4 fruit fly cellular contexts compared by ENCODE assay signal in the genomic region with DNA sequence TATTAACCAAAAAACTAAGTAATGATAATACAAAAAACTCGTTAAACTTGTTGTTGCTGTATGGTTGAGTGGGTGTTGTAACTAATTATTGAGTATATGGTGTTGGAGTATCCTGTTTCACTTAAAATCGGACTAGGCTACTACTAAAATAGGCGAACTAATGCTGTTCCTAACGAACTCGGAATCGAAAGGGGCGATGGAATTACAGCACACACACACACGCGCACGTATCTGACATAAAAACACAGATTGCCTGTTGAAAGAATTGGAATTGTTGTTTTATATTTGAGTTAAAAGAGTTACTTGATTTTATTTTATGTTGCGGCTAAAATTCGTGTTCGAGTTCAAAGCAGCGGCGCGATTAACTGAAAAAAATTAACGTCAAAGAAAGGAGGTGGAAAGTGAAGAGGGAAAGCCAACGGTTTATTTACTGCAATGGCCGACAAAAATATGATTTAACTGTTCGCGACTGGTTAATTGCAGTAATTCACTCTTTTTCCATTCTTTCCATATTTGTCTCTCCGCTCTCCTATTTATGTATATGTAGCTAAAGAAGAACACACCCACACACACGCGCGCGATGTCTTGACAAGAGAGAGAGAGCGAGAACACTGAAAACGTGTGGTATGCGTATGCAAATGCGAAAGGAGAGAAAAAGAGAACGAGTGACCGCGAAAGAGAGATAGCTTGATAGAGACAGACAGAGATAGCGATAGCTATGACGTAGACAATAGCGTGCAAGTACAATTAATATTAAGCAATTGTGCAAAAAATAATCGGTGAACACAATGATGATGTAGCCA.
TF ChIP-seq lines count a peak whose summit lies in the region.

No protein-coding gene starts in this region.

TF ChIP-seq in whole organism, adult, 20 proteins besides CTCF, POLR2A, EP300 and RAD21 (continued from another document):
- TF ChIP-seq CG14711 (tag; optimal IDR thresholded peaks at IDR 0.05; lab: Kevin White, UChicago) (no peak), cnc (optimal IDR thresholded peaks at IDR 0.05; lab: Kevin White, UChicago) (no peak), kay (GFP tag; lab: Kevin White, UChicago; ENCODE audit: borderline replicate concordance) (peak; percentile 96), Clk (GFP tag; optimal IDR thresholded peaks at IDR 0.05; lab: Kevin White, UChicago) (no peak)

TF ChIP-seq in whole organism, embryonic, 481 proteins besides CTCF, POLR2A, EP300 and RAD21 (continued from another document and continues in another):
- TF ChIP-seq wek (GFP tag; optimal IDR thresholded peaks at IDR 0.05; lab: Kevin White, UChicago) (no peak), Ets65A (GFP tag; lab: Kevin White, UChicago) (no peak), yki (optimal IDR thresholded peaks at IDR 0.05; lab: Kevin White, UChicago) (peak; percentile 55), pum (GFP tag; optimal IDR thresholded peaks at IDR 0.05; lab: Kevin White, UChicago) (no peak), ems (GFP tag; optimal IDR thresholded peaks at IDR 0.05; lab: Kevin White, UChicago) (no peak), Atf3 (GFP tag; optimal IDR thresholded peaks at IDR 0.05; lab: Kevin White, UChicago) (no peak), Hr39 (optimal IDR thresholded peaks at IDR 0.05; lab: Kevin White, UChicago) (no peak), CG33213 (GFP tag; optimal IDR thresholded peaks at IDR 0.05; lab: Kevin White, UChicago) (no peak), CG15011 (GFP tag; optimal IDR thresholded peaks at IDR 0.05; lab: Kevin White, UChicago) (no peak), CG8388 (GFP tag; optimal IDR thresholded peaks at IDR 0.05; lab: Kevin White, UChicago) (no peak), Fer3 (tag; optimal IDR thresholded peaks at IDR 0.05; lab: Kevin White, UChicago) (no peak), ci (GFP tag; IDR thresholded peaks at IDR 0.05; lab: Robert Waterston, UW) (no peak), CG1647 (GFP tag; optimal IDR thresholded peaks at IDR 0.05; lab: Kevin White, UChicago) (no peak), CG32767 (GFP tag; IDR thresholded peaks at IDR 0.05; lab: Robert Waterston, UW) (peak; percentile 22; the same call in 1 of the 2 replicates), seq (GFP tag; IDR thresholded peaks at IDR 0.05; lab: Robert Waterston, UW) (peak; percentile 49; the same call in 1 of the 2 replicates), Scr (GFP tag; IDR thresholded peaks at IDR 0.05; lab: Robert Waterston, UW; ENCODE audit: partially characterized antibody) (no peak), CG9609 (GFP tag; optimal IDR thresholded peaks at IDR 0.05; lab: Kevin White, UChicago) (no peak), CG6654 (GFP tag; optimal IDR thresholded peaks at IDR 0.05; lab: Kevin White, UChicago) (no peak), CG11723 (GFP tag; optimal IDR thresholded peaks at IDR 0.05; lab: Kevin White, UChicago) (no peak), MBD-R2 (GFP tag; IDR thresholded peaks at IDR 0.05; lab: Robert Waterston, UW) (peak; percentile 20; the same call in 1 of the 2 replicates), luna (GFP tag; optimal IDR thresholded peaks at IDR 0.05; lab: Kevin White, UChicago) (no peak), ab (GFP tag; optimal IDR thresholded peaks at IDR 0.05; lab: Kevin White, UChicago) (no peak), NFAT (GFP tag; IDR thresholded peaks at IDR 0.05; lab: Robert Waterston, UW) (no peak), NfI (GFP tag; optimal IDR thresholded peaks at IDR 0.05; lab: Kevin White, UChicago) (no peak), ken (GFP tag; IDR thresholded peaks at IDR 0.05; lab: Robert Waterston, UW) (no peak), CG17359 (tag; optimal IDR thresholded peaks at IDR 0.05; lab: Kevin White, UChicago) (no peak), CG14965 (GFP tag; optimal IDR thresholded peaks at IDR 0.05; lab: Kevin White, UChicago; ENCODE audit: borderline replicate concordance) (no peak), B-H1 (GFP tag; IDR thresholded peaks at IDR 0.05; lab: Robert Waterston, UW) (no peak), CG12769 (tag; optimal IDR thresholded peaks at IDR 0.05; lab: Kevin White, UChicago) (no peak), bsh (GFP tag; optimal IDR thresholded peaks at IDR 0.05; lab: Kevin White, UChicago) (peak in 1 of 2 experiments; percentile 12), Optix (GFP tag; IDR thresholded peaks at IDR 0.05; lab: Robert Waterston, UW) (no peak), HLHmδ (GFP tag; optimal IDR thresholded peaks at IDR 0.05; lab: Kevin White, UChicago) (no peak), MESR4 (GFP tag; optimal IDR thresholded peaks at IDR 0.05; lab: Kevin White, UChicago) (no peak), hb (GFP tag; IDR thresholded peaks at IDR 0.05; lab: Robert Waterston, UW; ENCODE audit: partially characterized antibody) (no peak), phol (tag; optimal IDR thresholded peaks at IDR 0.05; lab: Kevin White, UChicago) (no peak), Mrtf (GFP tag; IDR thresholded peaks at IDR 0.05; lab: Robert Waterston, UW) (no peak), HLH4C (GFP tag; IDR thresholded peaks at IDR 0.05; lab: Robert Waterston, UW; ENCODE audit: partially characterized antibody) (no peak), CG5245 (GFP tag; optimal IDR thresholded peaks at IDR 0.05; lab: Kevin White, UChicago) (no peak), Meics (GFP tag; optimal IDR thresholded peaks at IDR 0.05; lab: Kevin White, UChicago) (no peak), CG18262 (tag; optimal IDR thresholded peaks at IDR 0.05; lab: Kevin White, UChicago) (no peak), CG12942 (GFP tag; optimal IDR thresholded peaks at IDR 0.05; lab: Kevin White, UChicago) (no peak)

TF ChIP-seq in whole organism, prepupa, 60 proteins besides CTCF, POLR2A, EP300 and RAD21 (continued from another document):
- no peak for TF ChIP-seq Gug (GFP tag; IDR thresholded peaks at IDR 0.05; lab: Robert Waterston, UW)
- TF ChIP-seq CG6808 (GFP tag; optimal IDR thresholded peaks at IDR 0.05; lab: Kevin White, UChicago) = no peak
- TF ChIP-seq Lpt (GFP tag; optimal IDR thresholded peaks at IDR 0.05; lab: Kevin White, UChicago) = no peak
- peak; percentile 67 for TF ChIP-seq vri (GFP tag; optimal IDR thresholded peaks at IDR 0.05; lab: Kevin White, UChicago)
- TF ChIP-seq CG11902 (GFP tag; optimal IDR thresholded peaks at IDR 0.05; lab: Kevin White, UChicago) = no peak
- TF ChIP-seq OdsH (GFP tag; optimal IDR thresholded peaks at IDR 0.05; lab: Kevin White, UChicago) = no peak
- no peak for TF ChIP-seq CG10669 (GFP tag; optimal IDR thresholded peaks at IDR 0.05; lab: Kevin White, UChicago)
- TF ChIP-seq Hr39 (GFP tag; optimal IDR thresholded peaks at IDR 0.05; lab: Kevin White, UChicago) = no peak
- no peak for TF ChIP-seq Hr38 (GFP tag; optimal IDR thresholded peaks at IDR 0.05; lab: Kevin White, UChicago)
- no peak for TF ChIP-seq CG32006 (GFP tag; optimal IDR thresholded peaks at IDR 0.05; lab: Kevin White, UChicago)
- no peak for TF ChIP-seq CG15336 (GFP tag; IDR thresholded peaks at IDR 0.05; lab: Robert Waterston, UW)
- TF ChIP-seq Sox102F (GFP tag; optimal IDR thresholded peaks at IDR 0.05; lab: Kevin White, UChicago) = no peak
- TF ChIP-seq net (GFP tag; optimal IDR thresholded peaks at IDR 0.05; lab: Kevin White, UChicago) = no peak
- no peak for TF ChIP-seq Ets21C (GFP tag; optimal IDR thresholded peaks at IDR 0.05; lab: Kevin White, UChicago)
- TF ChIP-seq salr (GFP tag; optimal IDR thresholded peaks at IDR 0.05; lab: Kevin White, UChicago) = no peak
- no peak for TF ChIP-seq dsx (GFP tag; optimal IDR thresholded peaks at IDR 0.05; lab: Kevin White, UChicago; ENCODE audit: poor library complexity, severe bottlenecking)
- no peak for TF ChIP-seq cyc (GFP tag; optimal IDR thresholded peaks at IDR 0.05; lab: Kevin White, UChicago)

TF ChIP-seq in whole organism, wandering third instar larva, 38 proteins besides CTCF, POLR2A, EP300 and RAD21 (continued from another document):
- TF ChIP-seq Dif (GFP tag; optimal IDR thresholded peaks at IDR 0.05; lab: Kevin White, UChicago; ENCODE audit: partially characterized antibody) (peak; percentile 92), rgr (GFP tag; optimal IDR thresholded peaks at IDR 0.05; lab: Kevin White, UChicago) (no peak), Hr78 (GFP tag; optimal IDR thresholded peaks at IDR 0.05; lab: Kevin White, UChicago) (no peak), Vsx2 (GFP tag; optimal IDR thresholded peaks at IDR 0.05; lab: Kevin White, UChicago; ENCODE audit: partially characterized antibody) (no peak), fru (GFP tag; optimal IDR thresholded peaks at IDR 0.05; lab: Kevin White, UChicago) (peak; percentile 73), Abd-B (GFP tag; optimal IDR thresholded peaks at IDR 0.05; lab: Kevin White, UChicago) (no peak), lola (GFP tag; optimal IDR thresholded peaks at IDR 0.05; lab: Kevin White, UChicago) (no peak), Dfd (GFP tag; optimal IDR thresholded peaks at IDR 0.05; lab: Kevin White, UChicago) (no peak), N (GFP tag; optimal IDR thresholded peaks at IDR 0.05; lab: Kevin White, UChicago) (no peak)
